Worm (Caenorhabditis elegans) whole organism, L4 larva: Measurements from ENCODE around the gene srx-66.

Experiments used
- T20F7.1 ChIP-seq: fragments of 200-800 bp; sonication (Bioruptor generic); optimal IDR thresholded peaks from 2 replicates; lab custom pipeline; 2018; ENCODE audit warnings: mild to moderate bottlenecking, missing genetic modification characterization, missing compliant biosample characterization
- ZK546.5 ChIP-seq, 2 experiments: sonication (generic microtip); optimal IDR thresholded peaks; 2 replicates each; lab custom pipeline; 2017; ENCODE audit warnings: missing biosample characterization in 2 of 2, missing genetic modification characterization in 2 of 2
- duxl-1 ChIP-seq: sonication (generic microtip); optimal IDR thresholded peaks from 2 replicates; lab custom pipeline; 2016; ENCODE audit warnings: mild to moderate bottlenecking, missing genetic modification characterization, moderate library complexity, missing compliant biosample characterization; ENCODE audit not compliant: poor library complexity
- egl-27 ChIP-seq: sonication (generic microtip); optimal IDR thresholded peaks from 3 replicates; lab custom pipeline; 2017; ENCODE audit warnings: missing biosample characterization, missing genetic modification reagents, missing genetic modification characterization
- snpc-4 ChIP-seq: fragments of 150-350 bp; optimal IDR thresholded peaks from 2 replicates; lab custom pipeline; 2014; ENCODE audit warnings: missing biosample characterization, missing genetic modification characterization
- unc-62 ChIP-seq, 3 experiments: fragments of 150-350 bp in 1 of 3; sonication (generic microtip); optimal IDR thresholded peaks in 2 of 3; peaks in 1 of 3; 1 replicate in 1 of 3; 2 replicates in 2 of 3; lab custom pipeline; 2014 to 2017; ENCODE audit warnings: missing biosample characterization in 3 of 3, missing genetic modification characterization in 3 of 3, missing genetic modification reagents in 3 of 3, missing genotype in 1 of 3

- TF ChIP-seq duxl-1 (tag; lab: Kevin White, UChicago) (no peak), ZK546.5 (tag; optimal IDR thresholded peaks at IDR 0.05; lab: Kevin White, UChicago) (no peak), unc-62 (GFP tag; optimal IDR thresholded peaks at IDR 0.05 in 1 of 2; lab: Kevin White, UChicago) (no peak), unc-62 (tag; optimal IDR thresholded peaks at IDR 0.05; lab: Kevin White, UChicago) (no peak), snpc-4 (tag; lab: Kevin White, UChicago) (no peak), T20F7.1 (GFP tag; lab: Kevin White, UChicago) (no peak), egl-27 (tag; lab: Kevin White, UChicago) (no peak)
These were observed 22.5 kb downstream of the srx-66 start, which contains the start of gene cyp-35B2 for ce11 chrV:3941860-3942259.
